Fruit fly (Drosophila melanogaster) whole organism, embryonic: ENCODE results near the gene HUWE1.

Experiments used
- BEAF-32 ChIP-seq: fragments of 200-800 bp; sonication (Bioruptor generic); optimal IDR thresholded peaks from 3 replicates; lab custom pipeline; 2017; ENCODE audit warnings: missing biosample characterization, missing genetic modification characterization, mild to moderate bottlenecking, moderate library complexity, missing genetic modification reagents
- Bdp1 ChIP-seq: fragments of 200-800 bp; sonication (Bioruptor generic); optimal IDR thresholded peaks from 3 replicates; lab custom pipeline; 2016; ENCODE audit warnings: missing biosample characterization, missing genetic modification characterization
- CG10267 ChIP-seq: fragments of 200-800 bp; sonication (Bioruptor generic); optimal IDR thresholded peaks from 2 replicates; lab custom pipeline; 2018; ENCODE audit warnings: missing biosample characterization, mild to moderate bottlenecking, missing genetic modification characterization, moderate library complexity
- CG11456 ChIP-seq: fragments of 200-800 bp; sonication (Bioruptor generic); IDR thresholded peaks from 3 replicates; pipeline ENCODE4 v1.3.6; 2022; ENCODE audit warnings: missing biosample characterization, missing genetic modification characterization
- CG1603 ChIP-seq: fragments of 200-800 bp; sonication (Bioruptor generic); optimal IDR thresholded peaks from 2 replicates; lab custom pipeline; 2019; ENCODE audit warnings: missing biosample characterization, mild to moderate bottlenecking, missing genetic modification characterization, moderate library complexity
- CG16813 ChIP-seq: fragments of 200-800 bp; sonication (Bioruptor generic); IDR thresholded peaks from 3 replicates; pipeline ENCODE4 v1.3.6; 2022; ENCODE audit warnings: missing biosample characterization, missing genetic modification characterization; ENCODE audit not compliant: partially characterized antibody
- CG17186 ChIP-seq: fragments of 200-800 bp; sonication (Bioruptor generic); optimal IDR thresholded peaks from 3 replicates; lab custom pipeline; 2017; ENCODE audit warnings: missing biosample characterization, missing genetic modification reagents, missing genetic modification characterization
- CG17361 ChIP-seq: fragments of 200-800 bp; sonication (Bioruptor generic); IDR thresholded peaks from 3 replicates; pipeline ENCODE4 v1.3.6; 2022; ENCODE audit warnings: missing biosample characterization, missing genetic modification characterization
- CG2202 ChIP-seq: fragments of 200-800 bp; sonication (Bioruptor generic); optimal IDR thresholded peaks from 2 replicates; lab custom pipeline; 2018; ENCODE audit warnings: missing biosample characterization, mild to moderate bottlenecking, missing genetic modification characterization
- CG2889 ChIP-seq: fragments of 200-800 bp; sonication (Bioruptor generic); IDR thresholded peaks from 3 replicates; pipeline ENCODE4 v1.3.6; 2022; ENCODE audit warnings: missing biosample characterization, missing genetic modification characterization
- CG30403 ChIP-seq: fragments of 200-800 bp; sonication (Bioruptor generic); optimal IDR thresholded peaks from 3 replicates; lab custom pipeline; 2016; ENCODE audit warnings: missing biosample characterization, missing genetic modification characterization
- CG32772 ChIP-seq: fragments of 200-800 bp; sonication (Bioruptor generic); IDR thresholded peaks from 2 replicates; pipeline ENCODE4 v1.3.6; 2022; ENCODE audit warnings: missing biosample characterization, missing genetic modification characterization
- CG34376 ChIP-seq: fragments of 200-800 bp; sonication (Bioruptor generic); optimal IDR thresholded peaks from 2 replicates; lab custom pipeline; 2018; ENCODE audit warnings: missing biosample characterization, mild to moderate bottlenecking, missing genetic modification characterization
- CG6791 ChIP-seq: fragments of 200-800 bp; sonication (Bioruptor generic); IDR thresholded peaks from 3 replicates; pipeline ENCODE4 v1.3.6; 2022; ENCODE audit warnings: missing biosample characterization, missing genetic modification characterization; ENCODE audit not compliant: partially characterized antibody
- CG7963 ChIP-seq: fragments of 200-800 bp; sonication (Bioruptor generic); IDR thresholded peaks from 3 replicates; pipeline ENCODE4 v1.3.6; 2022; ENCODE audit warnings: missing biosample characterization, missing genetic modification characterization; ENCODE audit not compliant: partially characterized antibody
- CG8388 ChIP-seq: fragments of 200-800 bp; sonication (Bioruptor generic); optimal IDR thresholded peaks from 2 replicates; lab custom pipeline; 2019; ENCODE audit warnings: missing biosample characterization, mild to moderate bottlenecking, missing genetic modification characterization, moderate library complexity
- CG9215 ChIP-seq: fragments of 200-800 bp; sonication (Bioruptor generic); IDR thresholded peaks from 2 replicates; pipeline ENCODE4 v1.3.6; 2022; ENCODE audit warnings: missing biosample characterization, missing genetic modification characterization
- CG9797 ChIP-seq: fragments of 200-800 bp; sonication (Bioruptor generic); optimal IDR thresholded peaks from 3 replicates; lab custom pipeline; 2018; ENCODE audit warnings: missing biosample characterization, mild to moderate bottlenecking, missing genetic modification characterization
- CrebB ChIP-seq: fragments of 200-800 bp; sonication (Bioruptor generic); optimal IDR thresholded peaks from 3 replicates; lab custom pipeline; 2018; ENCODE audit warnings: missing biosample characterization, mild to moderate bottlenecking, missing genetic modification characterization
- D19A ChIP-seq: fragments of 200-800 bp; optimal IDR thresholded peaks from 3 replicates; lab custom pipeline; 2019; ENCODE audit warnings: missing biosample characterization, mild to moderate bottlenecking, missing genetic modification characterization, moderate library complexity
- Doc3 ChIP-seq: fragments of 200-800 bp; sonication (Bioruptor generic); IDR thresholded peaks from 3 replicates; pipeline ENCODE4 v1.3.6; 2022; ENCODE audit warnings: missing biosample characterization, missing genetic modification characterization; ENCODE audit not compliant: partially characterized antibody
- Drgx ChIP-seq: fragments of 200-800 bp; sonication (Bioruptor generic); IDR thresholded peaks from 2 replicates; pipeline ENCODE4 v1.3.6; 2022; ENCODE audit warnings: missing biosample characterization, missing genetic modification characterization
- Hand ChIP-seq: fragments of 200-800 bp; sonication (Bioruptor generic); optimal IDR thresholded peaks from 2 replicates; lab custom pipeline; 2017; ENCODE audit warnings: mild to moderate bottlenecking, missing biosample characterization, missing genetic modification reagents, missing genetic modification characterization
- Med ChIP-seq: fragments of 200-800 bp; sonication (Bioruptor generic); peaks from one replicate; lab custom pipeline; 2016; ENCODE audit warnings: missing biosample characterization, missing genetic modification characterization, mild to moderate bottlenecking, inconsistent platforms, moderate library complexity
- NC2β ChIP-seq: fragments of 200-800 bp; sonication (Bioruptor generic); optimal IDR thresholded peaks from 2 replicates; lab custom pipeline; 2016; ENCODE audit warnings: missing biosample characterization, missing genetic modification characterization
- Nf-YB ChIP-seq: fragments of 200-800 bp; sonication (Bioruptor generic); optimal IDR thresholded peaks from 3 replicates; lab custom pipeline; 2019; ENCODE audit warnings: missing biosample characterization, mild to moderate bottlenecking, missing genetic modification characterization, moderate library complexity
- Six4 ChIP-seq: fragments of 200-800 bp; sonication (Bioruptor generic); optimal IDR thresholded peaks from 2 replicates; lab custom pipeline; 2016; ENCODE audit warnings: missing biosample characterization, missing genetic modification characterization
- abd-A ChIP-seq: fragments of 200-800 bp; sonication (Bioruptor generic); optimal IDR thresholded peaks from 3 replicates; lab custom pipeline; 2019; ENCODE audit warnings: missing biosample characterization, mild to moderate bottlenecking, missing genetic modification characterization, moderate library complexity
- ash1 ChIP-seq: fragments of 200-800 bp; sonication (Bioruptor generic); optimal IDR thresholded peaks from 2 replicates; lab custom pipeline; 2018; ENCODE audit warnings: missing biosample characterization, mild to moderate bottlenecking, missing genetic modification characterization
- az2 ChIP-seq: fragments of 200-800 bp; sonication (Bioruptor generic); optimal IDR thresholded peaks from 3 replicates; lab custom pipeline; 2016; ENCODE audit warnings: missing biosample characterization, missing genetic modification characterization
- bcd ChIP-seq: fragments of 200-800 bp; sonication (Bioruptor generic); optimal IDR thresholded peaks from 2 replicates; lab custom pipeline; 2017; ENCODE audit warnings: missing biosample characterization, mild to moderate bottlenecking, missing genetic modification characterization
- bowl ChIP-seq: fragments of 200-800 bp; sonication (Bioruptor generic); IDR thresholded peaks from 2 replicates; pipeline ENCODE4 v1.3.6; 2022; ENCODE audit warnings: missing biosample characterization, missing genetic modification characterization
- cato ChIP-seq: fragments of 200-800 bp; sonication (Bioruptor generic); optimal IDR thresholded peaks from 2 replicates; lab custom pipeline; 2016; ENCODE audit warnings: missing biosample characterization, missing genetic modification characterization, borderline replicate concordance
- ci ChIP-seq: fragments of 200-800 bp; sonication (Bioruptor generic); IDR thresholded peaks from 3 replicates; pipeline ENCODE4 v1.3.6; 2022; ENCODE audit warnings: missing biosample characterization, missing genetic modification characterization
- dimm ChIP-seq: fragments of 200-800 bp; sonication (Bioruptor generic); IDR thresholded peaks from 2 replicates; pipeline ENCODE4 v1.3.6; 2022; ENCODE audit warnings: missing biosample characterization, missing genetic modification characterization
- emc ChIP-seq: fragments of 200-800 bp; sonication (Bioruptor generic); optimal IDR thresholded peaks from 2 replicates; lab custom pipeline; 2016; ENCODE audit warnings: missing biosample characterization, missing genetic modification characterization
- gce ChIP-seq: fragments of 200-800 bp; sonication (Bioruptor generic); IDR thresholded peaks from 3 replicates; pipeline ENCODE4 v1.3.6; 2022; ENCODE audit warnings: missing biosample characterization, missing genetic modification characterization
- jing ChIP-seq: fragments of 200-800 bp; sonication (Bioruptor generic); optimal IDR thresholded peaks from 2 replicates; lab custom pipeline; 2018; ENCODE audit warnings: missing biosample characterization, mild to moderate bottlenecking, missing genetic modification characterization
- lilli ChIP-seq: fragments of 200-800 bp; sonication (Bioruptor generic); optimal IDR thresholded peaks from 3 replicates; lab custom pipeline; 2016; ENCODE audit warnings: missing biosample characterization, missing genetic modification characterization
- mirr ChIP-seq: fragments of 200-800 bp; sonication (Bioruptor generic); optimal IDR thresholded peaks from 3 replicates; lab custom pipeline; 2018; ENCODE audit warnings: missing biosample characterization, mild to moderate bottlenecking, missing genetic modification characterization
- nerfin-1 ChIP-seq: fragments of 200-800 bp; sonication (Bioruptor generic); optimal IDR thresholded peaks from 3 replicates; lab custom pipeline; 2019; ENCODE audit warnings: missing biosample characterization, mild to moderate bottlenecking, missing genetic modification characterization, moderate library complexity
- org-1 ChIP-seq: fragments of 200-800 bp; sonication (Bioruptor generic); optimal IDR thresholded peaks from 2 replicates; lab custom pipeline; 2017; ENCODE audit warnings: missing biosample characterization, missing genetic modification characterization
- phol ChIP-seq: fragments of 200-800 bp; sonication (Bioruptor generic); optimal IDR thresholded peaks from 3 replicates; lab custom pipeline; 2018; ENCODE audit warnings: missing biosample characterization, mild to moderate bottlenecking, missing genetic modification characterization, moderate library complexity
- pzg ChIP-seq: fragments of 200-800 bp; sonication (Bioruptor generic); optimal IDR thresholded peaks from 3 replicates; lab custom pipeline; 2018; ENCODE audit warnings: missing biosample characterization, mild to moderate bottlenecking, missing genetic modification characterization, moderate library complexity
- sens ChIP-seq: fragments of 200-800 bp; sonication (Bioruptor generic); peaks from one replicate; lab custom pipeline; 2016; ENCODE audit warnings: missing biosample characterization, missing genetic modification characterization
- sens-2 ChIP-seq: fragments of 200-800 bp; sonication (Bioruptor generic); IDR thresholded peaks from 2 replicates; pipeline ENCODE4 v1.3.6; 2022; ENCODE audit warnings: missing biosample characterization, missing genetic modification characterization
- vfl ChIP-seq: fragments of 200-800 bp; sonication (Bioruptor generic); optimal IDR thresholded peaks from 2 replicates; lab custom pipeline; 2016; ENCODE audit warnings: missing biosample characterization, missing genetic modification characterization
- vvl ChIP-seq: fragments of 200-800 bp; sonication (Bioruptor generic); IDR thresholded peaks from 2 replicates; pipeline ENCODE4 v1.3.6; 2022; ENCODE audit warnings: missing biosample characterization, missing genetic modification characterization
- zf30C ChIP-seq: fragments of 200-800 bp; sonication (Bioruptor generic); optimal IDR thresholded peaks from 3 replicates; lab custom pipeline; 2018; ENCODE audit warnings: missing biosample characterization, mild to moderate bottlenecking, missing genetic modification characterization

Gene HUWE1

DNA sequence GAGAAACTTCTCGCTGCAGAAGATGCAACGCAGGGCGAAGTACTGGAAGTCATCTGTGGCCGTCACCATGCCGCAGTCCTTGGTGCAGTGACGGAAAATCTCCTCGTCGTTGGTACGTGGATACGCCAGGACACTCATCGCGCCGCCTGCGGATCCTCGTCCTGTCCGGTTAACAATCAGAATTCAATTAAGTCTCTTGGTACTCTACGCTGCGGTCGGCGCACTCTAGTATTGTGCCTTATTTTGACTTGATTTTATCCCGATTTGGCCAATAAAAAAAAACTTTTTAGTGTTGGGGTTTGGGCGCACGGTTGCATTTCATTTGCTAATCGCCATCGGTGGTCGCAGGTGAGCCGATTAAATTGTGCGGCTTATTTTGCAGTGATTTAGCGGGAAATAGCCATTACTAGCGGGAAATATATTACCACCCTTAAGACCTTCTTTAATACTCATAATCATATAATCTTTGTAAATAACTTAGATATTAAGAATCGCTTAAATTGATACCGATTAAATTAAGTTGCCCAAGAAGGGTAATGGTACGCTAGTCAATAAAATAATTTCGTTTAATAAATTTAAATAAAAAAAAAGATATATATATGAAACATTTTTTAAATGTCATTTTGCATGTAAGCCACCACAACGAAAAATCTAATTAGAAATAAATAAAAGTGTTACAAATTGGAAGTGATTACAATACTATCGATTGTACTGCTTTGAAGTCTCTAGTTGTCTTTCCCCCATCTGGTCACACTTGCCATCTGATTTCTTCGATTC lies 33.7 kb downstream of the HUWE1 start, which contains the start of the genes CG8944 and CCT6 (continued):
- TF ChIP-seq vfl (GFP tag; lab: Kevin White, UChicago), result no peak
- 0 out of 2 replicates have a peak, but pooled peaks have one; percentile 34 for TF ChIP-seq CG32772 (GFP tag; lab: Robert Waterston, UW)
- no peak for TF ChIP-seq CrebB (tag; lab: Kevin White, UChicago)
- TF ChIP-seq zf30C (GFP tag; lab: Kevin White, UChicago), result no peak
- 0 out of 2 replicates have a peak, but pooled peaks have one; percentile 31 for TF ChIP-seq CG9215 (GFP tag; lab: Robert Waterston, UW)
- TF ChIP-seq D19A, result peak; percentile 17
- TF ChIP-seq CG8388 (GFP tag; lab: Kevin White, UChicago), result no peak
- TF ChIP-seq ci (GFP tag; lab: Robert Waterston, UW), result 0 out of 3 replicates have a peak, but pooled peaks have one; percentile 19
- peak; percentile 20 for TF ChIP-seq CG1603 (tag; lab: Kevin White, UChicago)
- TF ChIP-seq jing, result no peak
- no peak for TF ChIP-seq abd-A
- TF ChIP-seq CG30403 (GFP tag; lab: Kevin White, UChicago), result peak; percentile 31
- peak; percentile 36 for TF ChIP-seq phol (tag; lab: Kevin White, UChicago)
- no peak for TF ChIP-seq CG34376 (GFP tag; lab: Kevin White, UChicago)
- no peak for TF ChIP-seq gce (GFP tag; lab: Robert Waterston, UW)
- 0 out of 3 replicates have a peak, but pooled peaks have one; percentile 31 for TF ChIP-seq Doc3 (GFP tag; lab: Robert Waterston, UW)
- peak; percentile 17 for TF ChIP-seq az2
- TF ChIP-seq emc (GFP tag; lab: Kevin White, UChicago), result no peak
- TF ChIP-seq mirr, result no peak
- no peak for TF ChIP-seq bowl
- no peak for TF ChIP-seq org-1
- 0 out of 2 replicates have a peak, but pooled peaks have one; percentile 12 for TF ChIP-seq sens-2 (GFP tag; lab: Robert Waterston, UW)
- peak; percentile 74 for TF ChIP-seq Med
- TF ChIP-seq CG6791 (GFP tag; lab: Robert Waterston, UW), result peak; percentile 58; the same call in 1 of the 3 replicates
- peak; percentile 28 for TF ChIP-seq CG9797
- peak; percentile 17; the same call in 1 of the 3 replicates for TF ChIP-seq CG7963 (GFP tag; lab: Robert Waterston, UW)
- peak; percentile 52; the same call in 2 of the 3 replicates for TF ChIP-seq CG16813 (GFP tag; lab: Robert Waterston, UW)
- TF ChIP-seq CG11456 (GFP tag; lab: Robert Waterston, UW), result peak; percentile 41; the same call in 1 of the 3 replicates
- TF ChIP-seq CG17361 (GFP tag; lab: Robert Waterston, UW), result no peak
- TF ChIP-seq pzg, result peak; percentile 20
- peak; percentile 40 for TF ChIP-seq CG10267 (tag; lab: Kevin White, UChicago)
- TF ChIP-seq dimm (GFP tag; lab: Robert Waterston, UW), result no peak
- peak; percentile 1 for TF ChIP-seq lilli (GFP tag; lab: Kevin White, UChicago)
- TF ChIP-seq ash1 (GFP tag; lab: Kevin White, UChicago), result no peak
- TF ChIP-seq bcd (GFP tag; lab: Kevin White, UChicago), result peak; percentile 5
- TF ChIP-seq vvl (GFP tag; lab: Robert Waterston, UW), result no peak
- TF ChIP-seq sens, result peak; percentile 64
- no peak for TF ChIP-seq nerfin-1 (tag; lab: Kevin White, UChicago)
- no peak for TF ChIP-seq Drgx (GFP tag; lab: Robert Waterston, UW)
- TF ChIP-seq CG2202 (tag; lab: Kevin White, UChicago), result no peak
- no peak for TF ChIP-seq CG2889 (GFP tag; lab: Robert Waterston, UW)
- peak; percentile 65 for TF ChIP-seq BEAF-32 (GFP tag; lab: Kevin White, UChicago)
- no peak for TF ChIP-seq Six4
- no peak for TF ChIP-seq Hand (GFP tag; lab: Kevin White, UChicago)
- TF ChIP-seq cato (GFP tag; lab: Kevin White, UChicago), result no peak
- TF ChIP-seq Bdp1 (GFP tag; lab: Kevin White, UChicago), result no peak
- TF ChIP-seq CG17186 (GFP tag; lab: Kevin White, UChicago), result no peak
- no peak for TF ChIP-seq Nf-YB (GFP tag; lab: Kevin White, UChicago)
- TF ChIP-seq NC2β (GFP tag; lab: Kevin White, UChicago), result no peak
